Worm (Caenorhabditis elegans) whole organism, mixed stage, embryonic: ENCODE measurements around the gene gldi-8.

Source experiments
- M03D4.4 ChIP-seq: sonication (generic microtip); optimal IDR thresholded peaks from 2 replicates; lab custom pipeline; 2017; ENCODE audit warnings: mild to moderate bottlenecking, missing genetic modification characterization, missing compliant biosample characterization
- elt-1 ChIP-seq: sonication (generic microtip); optimal IDR thresholded peaks from 2 replicates; lab custom pipeline; 2017; ENCODE audit warnings: missing genetic modification characterization, mild to moderate bottlenecking, missing compliant biosample characterization, antibody characterized with exemption, moderate library complexity, borderline replicate concordance; ENCODE audit not compliant: insufficient read depth
- lin-13 ChIP-seq: fragments of 150-350 bp; optimal IDR thresholded peaks from 2 replicates; lab custom pipeline; 2014; ENCODE audit warnings: missing biosample characterization, missing genetic modification characterization
- mab-5 ChIP-seq: fragments of 150-350 bp; optimal IDR thresholded peaks from 2 replicates; lab custom pipeline; 2014; ENCODE audit warnings: missing biosample characterization, missing genetic modification characterization
- nhr-12 ChIP-seq: fragments of 150-350 bp; optimal IDR thresholded peaks from 2 replicates; lab custom pipeline; 2014; ENCODE audit warnings: missing biosample characterization, missing genetic modification characterization
- nhr-237 ChIP-seq: fragments of 150-350 bp; optimal IDR thresholded peaks from 2 replicates; lab custom pipeline; 2014; ENCODE audit warnings: missing biosample characterization, missing genetic modification characterization
- snpc-4 ChIP-seq: fragments of 150-350 bp; optimal IDR thresholded peaks from 2 replicates; lab custom pipeline; 2014; ENCODE audit warnings: missing biosample characterization, missing genetic modification characterization

DNA sequence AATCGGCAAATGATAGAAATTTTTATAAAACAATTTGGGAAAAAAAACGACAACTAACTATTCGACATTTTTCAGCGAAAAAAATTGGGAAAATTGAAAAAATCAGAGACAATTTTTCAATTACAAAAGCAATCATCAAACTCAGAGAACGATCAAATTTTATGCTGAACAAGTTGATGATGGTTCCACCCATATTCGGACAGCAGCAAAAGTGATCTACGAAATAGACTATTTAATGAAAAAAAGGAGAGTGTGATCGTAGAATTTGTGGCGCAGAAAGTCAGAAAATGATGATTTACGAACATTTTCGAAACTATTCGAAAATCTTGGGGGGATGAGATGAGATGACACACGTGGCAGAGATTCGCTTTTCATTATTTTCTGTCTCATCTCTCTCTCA is 48.3 kb downstream of the gldi-8 start:
- TF ChIP-seq elt-1 (tag; lab: Kevin White, UChicago) (no peak), mab-5 (tag; lab: Kevin White, UChicago) (no peak), lin-13 (tag; lab: Kevin White, UChicago) (no peak), nhr-237 (tag; lab: Kevin White, UChicago) (no peak), M03D4.4 (tag; lab: Kevin White, UChicago) (no peak), nhr-12 (tag; lab: Kevin White, UChicago) (no peak), snpc-4 (tag; lab: Kevin White, UChicago) (no peak)
